4 fruit fly cellular contexts compared by ENCODE assay signal in genomic region chr2L:14614897-14615602, dm6.
TF ChIP-seq lines count a peak whose summit lies in the region.

TSS of gene Adh (plus strand) at chr2L:14615552.
TSS of gene Adhr (plus strand) at chr2L:14615552.

TF ChIP-seq in whole organism, adult, 20 proteins besides CTCF, POLR2A, EP300 and RAD21 (continued from another document):
- peak; percentile 94 for TF ChIP-seq pad (GFP tag; optimal IDR thresholded peaks at IDR 0.05; lab: Kevin White, UChicago)
- peak; percentile 91 for TF ChIP-seq CG12768 (GFP tag; optimal IDR thresholded peaks at IDR 0.05; lab: Kevin White, UChicago)

TF ChIP-seq in whole organism, embryonic, 481 proteins besides CTCF, POLR2A, EP300 and RAD21 (continued from another document and continues in another):
- TF ChIP-seq tgo (GFP tag; IDR thresholded peaks at IDR 0.05; lab: Robert Waterston, UW) (peak; percentile 71), Fer3 (tag; optimal IDR thresholded peaks at IDR 0.05; lab: Kevin White, UChicago) (peak; percentile 80), CG2120 (GFP tag; optimal IDR thresholded peaks at IDR 0.05; lab: Kevin White, UChicago) (peak; percentile 89), stwl (tag; optimal IDR thresholded peaks at IDR 0.05; lab: Kevin White, UChicago) (no peak), Mad (GFP tag; optimal IDR thresholded peaks at IDR 0.05; lab: Kevin White, UChicago) (no peak), br (optimal IDR thresholded peaks at IDR 0.05; lab: Kevin White, UChicago) (no peak), CG4820 (GFP tag; optimal IDR thresholded peaks at IDR 0.05; lab: Kevin White, UChicago) (peak; percentile 55), PHDP (tag; optimal IDR thresholded peaks at IDR 0.05; lab: Kevin White, UChicago) (peak; percentile 89), Lpt (GFP tag; optimal IDR thresholded peaks at IDR 0.05; lab: Kevin White, UChicago) (no peak), Mes4 (GFP tag; optimal IDR thresholded peaks at IDR 0.05; lab: Kevin White, UChicago) (peak; percentile 30), CG17829 (tag; optimal IDR thresholded peaks at IDR 0.05; lab: Kevin White, UChicago) (peak; percentile 63), E2f1 (GFP tag; IDR thresholded peaks at IDR 0.05; lab: Robert Waterston, UW) (peak; percentile 68), bab2 (GFP tag; optimal IDR thresholded peaks at IDR 0.05; lab: Kevin White, UChicago) (peak; percentile 82), CHES-1-like (GFP tag; optimal IDR thresholded peaks at IDR 0.05; lab: Kevin White, UChicago) (peak; percentile 45), ind (GFP tag; optimal IDR thresholded peaks at IDR 0.05; lab: Kevin White, UChicago) (peak; percentile 67), CG10959 (GFP tag; IDR thresholded peaks at IDR 0.05; lab: Robert Waterston, UW) (no peak), CG8089 (GFP tag; optimal IDR thresholded peaks at IDR 0.05; lab: Kevin White, UChicago) (peak; percentile 62), bbx (GFP tag; IDR thresholded peaks at IDR 0.05; lab: Robert Waterston, UW; ENCODE audit: partially characterized antibody) (no peak), ab (GFP tag; optimal IDR thresholded peaks at IDR 0.05; lab: Kevin White, UChicago) (peak; percentile 38), CG3407 (GFP tag; optimal IDR thresholded peaks at IDR 0.05; lab: Kevin White, UChicago) (peak; percentile 46), salm (tag; optimal IDR thresholded peaks at IDR 0.05; lab: Kevin White, UChicago) (peak; percentile 28), Fer2 (tag; optimal IDR thresholded peaks at IDR 0.05; lab: Kevin White, UChicago) (peak; percentile 51), en (GFP tag; optimal IDR thresholded peaks at IDR 0.05; lab: Kevin White, UChicago) (peak; percentile 9), stc (GFP tag; IDR thresholded peaks at IDR 0.05; lab: Robert Waterston, UW) (peak; percentile 42), nerfin-2 (GFP tag; IDR thresholded peaks at IDR 0.05; lab: Robert Waterston, UW; ENCODE audit: partially characterized antibody) (no peak), ci (GFP tag; IDR thresholded peaks at IDR 0.05; lab: Robert Waterston, UW) (peak; percentile 34; the same call in 1 of the 3 replicates), CG17359 (tag; optimal IDR thresholded peaks at IDR 0.05; lab: Kevin White, UChicago) (peak; percentile 76), trh (GFP tag; optimal IDR thresholded peaks at IDR 0.05; lab: Kevin White, UChicago) (peak; percentile 25), lola (GFP tag; optimal IDR thresholded peaks at IDR 0.05; lab: Kevin White, UChicago) (peak in 1 of 3 experiments; percentile 63), z (GFP tag; IDR thresholded peaks at IDR 0.05; lab: Robert Waterston, UW) (no peak), Meics (GFP tag; optimal IDR thresholded peaks at IDR 0.05; lab: Kevin White, UChicago) (peak; percentile 82), pan (optimal IDR thresholded peaks at IDR 0.05; lab: Kevin White, UChicago) (no peak), pan (GFP tag; optimal IDR thresholded peaks at IDR 0.05 in 1 of 2, IDR thresholded peaks at IDR 0.05 in 1 of 2) (peak in 1 of 2 experiments; percentile 69), CG12219 (GFP tag; optimal IDR thresholded peaks at IDR 0.05; lab: Kevin White, UChicago) (peak; percentile 46), sob (GFP tag; IDR thresholded peaks at IDR 0.05; lab: Robert Waterston, UW) (peak; percentile 65; the same call in 1 of the 2 replicates), CG18599 (GFP tag; optimal IDR thresholded peaks at IDR 0.05; lab: Kevin White, UChicago) (peak; percentile 87), CG8281 (tag; optimal IDR thresholded peaks at IDR 0.05; lab: Kevin White, UChicago) (peak; percentile 40), scrt (GFP tag; optimal IDR thresholded peaks at IDR 0.05; lab: Kevin White, UChicago) (peak; percentile 58), NC2β (GFP tag; optimal IDR thresholded peaks at IDR 0.05; lab: Kevin White, UChicago) (no peak), CG17568 (GFP tag; optimal IDR thresholded peaks at IDR 0.05; lab: Kevin White, UChicago) (peak; percentile 33), wor (GFP tag; IDR thresholded peaks at IDR 0.05; lab: Robert Waterston, UW) (peak; percentile 55), nom (GFP tag; optimal IDR thresholded peaks at IDR 0.05; lab: Kevin White, UChicago) (no peak), tio (GFP tag; optimal IDR thresholded peaks at IDR 0.05; lab: Kevin White, UChicago) (peak; percentile 73)

TF ChIP-seq in whole organism, prepupa, 60 proteins besides CTCF, POLR2A, EP300 and RAD21 (continued from another document):
- TF ChIP-seq CG11294 (GFP tag; IDR thresholded peaks at IDR 0.05; lab: Robert Waterston, UW): peak; percentile 53; the same call in 1 of the 2 replicates
- TF ChIP-seq lz (GFP tag; optimal IDR thresholded peaks at IDR 0.05; lab: Kevin White, UChicago): peak; percentile 55
- peak; percentile 47 for TF ChIP-seq OdsH (GFP tag; optimal IDR thresholded peaks at IDR 0.05; lab: Kevin White, UChicago)
- TF ChIP-seq CG6808 (GFP tag; optimal IDR thresholded peaks at IDR 0.05; lab: Kevin White, UChicago): peak; percentile 41
- TF ChIP-seq Gug (GFP tag; IDR thresholded peaks at IDR 0.05; lab: Robert Waterston, UW): peak; percentile 68
- TF ChIP-seq Eip75B (GFP tag; optimal IDR thresholded peaks at IDR 0.05; lab: Kevin White, UChicago): peak; percentile 53
- TF ChIP-seq CG6854 (GFP tag; optimal IDR thresholded peaks at IDR 0.05; lab: Kevin White, UChicago): no peak
- TF ChIP-seq CG11902 (GFP tag; optimal IDR thresholded peaks at IDR 0.05; lab: Kevin White, UChicago): peak; percentile 5
- TF ChIP-seq CG8632 (GFP tag; optimal IDR thresholded peaks at IDR 0.05; lab: Kevin White, UChicago): peak; percentile 60
- TF ChIP-seq CG3032 (tag; optimal IDR thresholded peaks at IDR 0.05; lab: Kevin White, UChicago): peak; percentile 46
- TF ChIP-seq cyc (GFP tag; optimal IDR thresholded peaks at IDR 0.05; lab: Kevin White, UChicago): peak; percentile 28
- TF ChIP-seq Sox15 (GFP tag; optimal IDR thresholded peaks at IDR 0.05; lab: Kevin White, UChicago): peak; percentile 32
- no peak for TF ChIP-seq Eip93F (GFP tag; optimal IDR thresholded peaks at IDR 0.05; lab: Kevin White, UChicago)
- no peak for TF ChIP-seq dac (GFP tag; optimal IDR thresholded peaks at IDR 0.05; lab: Kevin White, UChicago)
- TF ChIP-seq Ets21C (GFP tag; optimal IDR thresholded peaks at IDR 0.05; lab: Kevin White, UChicago): peak; percentile 10
- TF ChIP-seq CG16779 (tag; optimal IDR thresholded peaks at IDR 0.05; lab: Kevin White, UChicago): peak; percentile 37
- TF ChIP-seq fkh (GFP tag; optimal IDR thresholded peaks at IDR 0.05; lab: Kevin White, UChicago): no peak
- TF ChIP-seq CG6163 (GFP tag; IDR thresholded peaks at IDR 0.05; lab: Robert Waterston, UW): no peak; the same call in 2 of the 3 replicates
- peak; percentile 93 for TF ChIP-seq svp (GFP tag; lab: Kevin White, UChicago)
- no peak for TF ChIP-seq fd85E (GFP tag; optimal IDR thresholded peaks at IDR 0.05; lab: Kevin White, UChicago)
- peak; percentile 31 for TF ChIP-seq fd59A (GFP tag; optimal IDR thresholded peaks at IDR 0.05; lab: Kevin White, UChicago)
- peak; percentile 13 for TF ChIP-seq vri (GFP tag; optimal IDR thresholded peaks at IDR 0.05; lab: Kevin White, UChicago)
- TF ChIP-seq Smox (GFP tag; optimal IDR thresholded peaks at IDR 0.05; lab: Kevin White, UChicago): peak; percentile 56
- TF ChIP-seq CG4318 (GFP tag; optimal IDR thresholded peaks at IDR 0.05; lab: Kevin White, UChicago): peak; percentile 60
- TF ChIP-seq esn (GFP tag; optimal IDR thresholded peaks at IDR 0.05; lab: Kevin White, UChicago): peak; percentile 72
- peak; percentile 71 for TF ChIP-seq eg (GFP tag; IDR thresholded peaks at IDR 0.05; lab: Robert Waterston, UW)
- no peak for TF ChIP-seq CG9139 (GFP tag; optimal IDR thresholded peaks at IDR 0.05; lab: Kevin White, UChicago)
- TF ChIP-seq salr (GFP tag; optimal IDR thresholded peaks at IDR 0.05; lab: Kevin White, UChicago): peak in 1 of 2 experiments; percentile 15
- TF ChIP-seq CG1621 (tag; optimal IDR thresholded peaks at IDR 0.05; lab: Kevin White, UChicago): no peak
- peak; percentile 54 for TF ChIP-seq topi (GFP tag; optimal IDR thresholded peaks at IDR 0.05; lab: Kevin White, UChicago)
- peak; percentile 67 for TF ChIP-seq pdm3 (GFP tag; optimal IDR thresholded peaks at IDR 0.05; lab: Kevin White, UChicago)
- TF ChIP-seq Sox14 (GFP tag; optimal IDR thresholded peaks at IDR 0.05; lab: Kevin White, UChicago): peak; percentile 30
- peak; percentile 41 for TF ChIP-seq CG10669 (GFP tag; optimal IDR thresholded peaks at IDR 0.05; lab: Kevin White, UChicago)
- TF ChIP-seq net (GFP tag; optimal IDR thresholded peaks at IDR 0.05; lab: Kevin White, UChicago): peak; percentile 62
- TF ChIP-seq Met (GFP tag; optimal IDR thresholded peaks at IDR 0.05; lab: Kevin White, UChicago): peak; percentile 71
- TF ChIP-seq CG8319 (GFP tag; optimal IDR thresholded peaks at IDR 0.05; lab: Kevin White, UChicago): peak; percentile 52
- TF ChIP-seq achi (GFP tag; optimal IDR thresholded peaks at IDR 0.05; lab: Kevin White, UChicago): peak; percentile 54
- peak; percentile 55 for TF ChIP-seq CG6792 (GFP tag; optimal IDR thresholded peaks at IDR 0.05; lab: Kevin White, UChicago)
- TF ChIP-seq CG3919 (GFP tag; optimal IDR thresholded peaks at IDR 0.05; lab: Kevin White, UChicago): peak; percentile 44
- peak; percentile 54 for TF ChIP-seq Lpt (GFP tag; optimal IDR thresholded peaks at IDR 0.05; lab: Kevin White, UChicago)
- peak; percentile 60 for TF ChIP-seq CG11762 (GFP tag; optimal IDR thresholded peaks at IDR 0.05; lab: Kevin White, UChicago; ENCODE audit: insufficient read depth)

TF ChIP-seq in whole organism, wandering third instar larva, 38 proteins besides CTCF, POLR2A, EP300 and RAD21 (continued from another document):
- TF ChIP-seq foxo (GFP tag; optimal IDR thresholded peaks at IDR 0.05; lab: Kevin White, UChicago) (peak in 1 of 2 experiments; percentile 74), N (GFP tag; optimal IDR thresholded peaks at IDR 0.05; lab: Kevin White, UChicago) (no peak), Vsx2 (GFP tag; optimal IDR thresholded peaks at IDR 0.05; lab: Kevin White, UChicago; ENCODE audit: partially characterized antibody) (no peak), CrebA (GFP tag; optimal IDR thresholded peaks at IDR 0.05; lab: Kevin White, UChicago; ENCODE audit: borderline replicate concordance) (peak; percentile 55), Dfd (GFP tag; optimal IDR thresholded peaks at IDR 0.05; lab: Kevin White, UChicago) (no peak), Dif (GFP tag; optimal IDR thresholded peaks at IDR 0.05; lab: Kevin White, UChicago; ENCODE audit: partially characterized antibody) (no peak), dsf (GFP tag; optimal IDR thresholded peaks at IDR 0.05; lab: Kevin White, UChicago; ENCODE audit: borderline replicate concordance) (no peak), sage (GFP tag; optimal IDR thresholded peaks at IDR 0.05; lab: Kevin White, UChicago) (no peak), fru (GFP tag; optimal IDR thresholded peaks at IDR 0.05; lab: Kevin White, UChicago) (peak; percentile 66), Hr78 (GFP tag; optimal IDR thresholded peaks at IDR 0.05; lab: Kevin White, UChicago) (no peak), Jra (GFP tag; optimal IDR thresholded peaks at IDR 0.05; lab: Kevin White, UChicago) (peak; percentile 22), tai (GFP tag; optimal IDR thresholded peaks at IDR 0.05; lab: Kevin White, UChicago) (peak; percentile 77), rgr (GFP tag; optimal IDR thresholded peaks at IDR 0.05; lab: Kevin White, UChicago) (peak; percentile 52), dmrt93B (GFP tag; optimal IDR thresholded peaks at IDR 0.05; lab: Kevin White, UChicago) (peak; percentile 29), CG9705 (GFP tag; optimal IDR thresholded peaks at IDR 0.05; lab: Kevin White, UChicago) (no peak), brk (GFP tag; optimal IDR thresholded peaks at IDR 0.05; lab: Kevin White, UChicago) (peak; percentile 57)
